Worm (Caenorhabditis elegans): ENCODE data around the gene C33D9.8.

Gene C33D9.8

ce11 chrIV:8794895-8795665 lies 8.5 kb upstream of the C33D9.8 start (continued):
- peak; percentile 93 for TF ChIP-seq dmd-6 (GFP tag; IDR thresholded peaks at IDR 0.05)
- TF ChIP-seq jun-1 (tag; optimal IDR thresholded peaks at IDR 0.05) = peak; percentile 52
- no peak for TF ChIP-seq ceh-62 (tag; optimal IDR thresholded peaks at IDR 0.05)
- peak; percentile 70 for TF ChIP-seq nhr-28 (tag; optimal IDR thresholded peaks at IDR 0.05)
- peak; percentile 72 for TF ChIP-seq F37D6.2 (tag; optimal IDR thresholded peaks at IDR 0.05)
- TF ChIP-seq mxl-2 (GFP tag; conservative IDR thresholded peaks at IDR 0.05) = no peak
- no peak for TF ChIP-seq zag-1 (tag; optimal IDR thresholded peaks at IDR 0.05)
- TF ChIP-seq attf-4 (tag; optimal IDR thresholded peaks at IDR 0.05) = no peak
- no peak for TF ChIP-seq ztf-11 (tag; optimal IDR thresholded peaks at IDR 0.05)
- TF ChIP-seq lin-13 (GFP tag; optimal IDR thresholded peaks at IDR 0.05) = peak; percentile 81
- peak; percentile 86 for TF ChIP-seq rbr-2 (tag; optimal IDR thresholded peaks at IDR 0.05)
- TF ChIP-seq nhr-77 (tag; optimal IDR thresholded peaks at IDR 0.05) = peak; percentile 93
- TF ChIP-seq F10B5.3 (tag; optimal IDR thresholded peaks at IDR 0.05) = peak; percentile 27
- peak; percentile 68 for TF ChIP-seq spr-3 (GFP tag; optimal IDR thresholded peaks at IDR 0.05)
- TF ChIP-seq lim-7 (GFP tag; IDR thresholded peaks at IDR 0.05) = no peak
- peak; percentile 68 for TF ChIP-seq gei-8 (GFP tag; optimal IDR thresholded peaks at IDR 0.05)
- peak; percentile 52 for TF ChIP-seq lin-39 (tag; optimal IDR thresholded peaks at IDR 0.05)
- peak; percentile 88 for TF ChIP-seq nhr-10 (tag; optimal IDR thresholded peaks at IDR 0.05)
- no peak for TF ChIP-seq snpc-4 (tag; optimal IDR thresholded peaks at IDR 0.05)
- TF ChIP-seq dve-1 (tag; optimal IDR thresholded peaks at IDR 0.05; ENCODE audit: insufficient read depth) = peak; percentile 90
- TF ChIP-seq nhr-237 (tag; optimal IDR thresholded peaks at IDR 0.05) = no peak
- no peak for TF ChIP-seq F44E2.7 (GFP tag; IDR thresholded peaks at IDR 0.05)
- TF ChIP-seq hlh-30 (tag; optimal IDR thresholded peaks at IDR 0.05; ENCODE audit: insufficient read depth) = peak; percentile 96
- no peak for TF ChIP-seq aly-2 (tag; optimal IDR thresholded peaks at IDR 0.05)
- TF ChIP-seq zfp-3 (GFP tag; conservative IDR thresholded peaks at IDR 0.05) = no peak
- TF ChIP-seq ctbp-1 (GFP tag; IDR thresholded peaks at IDR 0.05) = peak; percentile 87
- TF ChIP-seq dmd-9 (GFP tag; IDR thresholded peaks at IDR 0.05) = no peak
- TF ChIP-seq hmg-1.1 (GFP tag; IDR thresholded peaks at IDR 0.05) = peak; percentile 90
- TF ChIP-seq madf-9 (GFP tag; conservative IDR thresholded peaks at IDR 0.05) = 0 out of 2 replicates have a peak, but pooled peaks have one; percentile 3
- TF ChIP-seq pha-4 (GFP tag; IDR thresholded peaks at IDR 0.05) = peak; percentile 79; the same call in 1 of the 2 replicates
- TF ChIP-seq pha-4 (tag; optimal IDR thresholded peaks at IDR 0.05) = no peak
- peak; percentile 1 for TF ChIP-seq ces-1 (GFP tag; optimal IDR thresholded peaks at IDR 0.05)
- peak; percentile 35; the same call in 1 of the 2 replicates for TF ChIP-seq nhr-42 (GFP tag; IDR thresholded peaks at IDR 0.05)
- TF ChIP-seq unc-39 (tag; optimal IDR thresholded peaks at IDR 0.05) = no peak
- no peak for TF ChIP-seq lin-15B (tag; optimal IDR thresholded peaks at IDR 0.05)
- TF ChIP-seq unc-62 (GFP tag; optimal IDR thresholded peaks at IDR 0.05 in 1 of 2) = peak in 1 of 2 experiments; percentile 98
- peak; percentile 95 for TF ChIP-seq unc-62 (tag; optimal IDR thresholded peaks at IDR 0.05)
- TF ChIP-seq ceh-32 (tag; optimal IDR thresholded peaks at IDR 0.05; ENCODE audit: poor library complexity) = peak; percentile 15
- peak; percentile 59; the same call in 1 of the 2 replicates for TF ChIP-seq lin-38 (GFP tag; IDR thresholded peaks at IDR 0.05)
- TF ChIP-seq saeg-2 (GFP tag; IDR thresholded peaks at IDR 0.05) = 0 out of 2 replicates have a peak, but pooled peaks have one; percentile 70
- peak; percentile 3 for TF ChIP-seq ama-1 (optimal IDR thresholded peaks at IDR 0.05)
- no peak for TF ChIP-seq ZK546.5 (tag; optimal IDR thresholded peaks at IDR 0.05)
- TF ChIP-seq Y75B8A.6 (GFP tag; IDR thresholded peaks at IDR 0.05) = no peak
- peak; percentile 99 for TF ChIP-seq aha-1 (tag)
- TF ChIP-seq arid-1 (GFP tag; conservative IDR thresholded peaks at IDR 0.05) = 0 out of 2 replicates have a peak, but pooled peaks have one; percentile 18
- TF ChIP-seq unc-130 (GFP tag; optimal IDR thresholded peaks at IDR 0.05) = no peak
- TF ChIP-seq zfp-2 (tag; optimal IDR thresholded peaks at IDR 0.05) = no peak
- TF ChIP-seq daf-12 (tag; optimal IDR thresholded peaks at IDR 0.05) = no peak
- peak; percentile 96 for TF ChIP-seq mep-1 (tag; optimal IDR thresholded peaks at IDR 0.05)
- TF ChIP-seq dmd-8 (GFP tag; IDR thresholded peaks at IDR 0.05) = no peak
- peak; percentile 83 for TF ChIP-seq nhr-48 (tag; optimal IDR thresholded peaks at IDR 0.05)
